Fruit fly (Drosophila melanogaster): Measurements from ENCODE around the gene Tak1.
A peak's percentile ranks its signal among the peaks of the same experiment; 100 is the strongest.

dm6 chrX:20503504-20503829 lies 21.3 kb downstream of the Tak1 start:
- TF ChIP-seq Ets96B (tag; optimal IDR thresholded peaks at IDR 0.05) (no peak), CG6276 (GFP tag; optimal IDR thresholded peaks at IDR 0.05) (no peak), Eip93F (GFP tag; optimal IDR thresholded peaks at IDR 0.05) (no peak), CG3032 (tag; optimal IDR thresholded peaks at IDR 0.05) (no peak), pdm3 (GFP tag; optimal IDR thresholded peaks at IDR 0.05) (no peak), OdsH (GFP tag; optimal IDR thresholded peaks at IDR 0.05) (no peak), eg (GFP tag; IDR thresholded peaks at IDR 0.05) (no peak), dac (GFP tag; optimal IDR thresholded peaks at IDR 0.05) (no peak), CG7368 (GFP tag; optimal IDR thresholded peaks at IDR 0.05) (no peak), svp (GFP tag) (peak; percentile 98), CG6792 (GFP tag; optimal IDR thresholded peaks at IDR 0.05) (no peak), CG3919 (GFP tag; optimal IDR thresholded peaks at IDR 0.05) (no peak)
